Worm (Caenorhabditis elegans) whole organism, young adult: ENCODE data around the gene W01B6.6.

Experiments used
- B0035.1 ChIP-seq: sonication (generic microtip); optimal IDR thresholded peaks from 2 replicates; lab custom pipeline; 2016; ENCODE audit warnings: missing genetic modification characterization, mild to moderate bottlenecking, missing compliant biosample characterization, missing genotype, missing genetic modification reagents
- B0261.1 ChIP-seq: sonication (generic microtip); optimal IDR thresholded peaks from 2 replicates; lab custom pipeline; 2016; ENCODE audit warnings: mild to moderate bottlenecking, missing genetic modification characterization, moderate library complexity, missing compliant biosample characterization
- B0336.3 ChIP-seq: fragments of 200-800 bp; sonication (Bioruptor generic); IDR thresholded peaks from 2 replicates; pipeline ENCODE4 v1.3.6; 2022; ENCODE audit warnings: missing genetic modification characterization, missing compliant biosample characterization
- C17E4.6 ChIP-seq: fragments of 200-800 bp; sonication (Bioruptor generic); IDR thresholded peaks from 2 replicates; pipeline ENCODE4 v1.3.6; 2022; ENCODE audit warnings: missing genetic modification reagents, missing genetic modification characterization, missing compliant biosample characterization
- F10E7.11 ChIP-seq: sonication (generic microtip); optimal IDR thresholded peaks from 2 replicates; lab custom pipeline; 2017; ENCODE audit warnings: mild to moderate bottlenecking, missing genetic modification characterization, moderate library complexity, missing compliant biosample characterization
- F37B4.10 ChIP-seq: fragments of 200-800 bp; sonication (Bioruptor generic); IDR thresholded peaks from 2 replicates; pipeline ENCODE4 v1.3.6; 2022; ENCODE audit warnings: missing genetic modification characterization, missing compliant biosample characterization
- F39B2.1 ChIP-seq: fragments of 200-800 bp; sonication (Bioruptor generic); IDR thresholded peaks from 2 replicates; pipeline ENCODE4 v1.3.6; 2022; ENCODE audit warnings: missing genetic modification reagents, missing genetic modification characterization, missing compliant biosample characterization
- F49E8.2 ChIP-seq: sonication (generic microtip); optimal IDR thresholded peaks from 3 replicates; lab custom pipeline; 2017; ENCODE audit warnings: missing genetic modification characterization, mild to moderate bottlenecking, missing compliant biosample characterization, antibody characterized with exemption, moderate library complexity; ENCODE audit not compliant: insufficient read depth
- F57C9.4 ChIP-seq: sonication (generic microtip); optimal IDR thresholded peaks from 2 replicates; lab custom pipeline; 2017; ENCODE audit warnings: mild to moderate bottlenecking, missing genetic modification characterization, missing compliant biosample characterization
- K11D2.4 ChIP-seq: fragments of 200-800 bp; sonication (Bioruptor generic); IDR thresholded peaks from 2 replicates; pipeline ENCODE4 v1.3.6; 2022; ENCODE audit warnings: missing genetic modification reagents, missing genetic modification characterization, missing compliant biosample characterization
- attf-5 ChIP-seq: fragments of 200-800 bp; sonication (Bioruptor generic); optimal IDR thresholded peaks from 2 replicates; lab custom pipeline; 2018; ENCODE audit warnings: mild to moderate bottlenecking, missing genetic modification characterization, missing compliant biosample characterization
- ceh-100 ChIP-seq: fragments of 200-800 bp; sonication (Bioruptor generic); IDR thresholded peaks from 2 replicates; pipeline ENCODE4 v1.3.6; 2022; ENCODE audit warnings: missing genetic modification reagents, missing genetic modification characterization, missing compliant biosample characterization
- ceh-40 ChIP-seq: fragments of 200-800 bp; sonication (Bioruptor generic); IDR thresholded peaks from 2 replicates; pipeline ENCODE4 v1.3.6; 2022; ENCODE audit warnings: missing genetic modification characterization, missing compliant biosample characterization
- dox-1 ChIP-seq: fragments of 200-800 bp; sonication (Bioruptor generic); IDR thresholded peaks from 2 replicates; pipeline ENCODE4 v1.3.6; 2022; ENCODE audit warnings: missing genetic modification reagents, missing genetic modification characterization, missing compliant biosample characterization
- efl-1 ChIP-seq: fragments of 150-350 bp; optimal IDR thresholded peaks from 2 replicates; lab custom pipeline; 2014; ENCODE audit warnings: missing biosample characterization, missing genetic modification reagents, missing genetic modification characterization
- egrh-3 ChIP-seq: fragments of 200-800 bp; sonication (Bioruptor generic); IDR thresholded peaks from 2 replicates; pipeline ENCODE4 v1.3.6; 2022; ENCODE audit warnings: missing genetic modification reagents, missing genetic modification characterization, missing compliant biosample characterization
- him-1 ChIP-seq: sonication (generic microtip); optimal IDR thresholded peaks from 2 replicates; lab custom pipeline; 2016; ENCODE audit warnings: missing genotype, missing genetic modification reagents, missing genetic modification characterization, missing compliant biosample characterization
- hlh-12 ChIP-seq: sonication (generic microtip); optimal IDR thresholded peaks from 2 replicates; lab custom pipeline; 2016; ENCODE audit warnings: missing genetic modification characterization, missing compliant biosample characterization
- hmg-1.2 ChIP-seq: fragments of 200-800 bp; sonication (Bioruptor generic); IDR thresholded peaks from 2 replicates; pipeline ENCODE4 v1.3.6; 2022; ENCODE audit warnings: missing genetic modification reagents, missing genetic modification characterization, missing compliant biosample characterization
- lin-35 ChIP-seq, 3 experiments: fragments of 150-350 bp in 2 of 3; sonication (generic microtip) in 1 of 3; optimal IDR thresholded peaks; 2 replicates each; lab custom pipeline; 2014 to 2018; ENCODE audit warnings: missing biosample characterization in 3 of 3, missing genetic modification characterization in 3 of 3, missing genetic modification reagents in 3 of 3
- madf-3 ChIP-seq: fragments of 200-800 bp; sonication (Bioruptor generic); IDR thresholded peaks from 2 replicates; pipeline ENCODE4 v1.3.6; 2022; ENCODE audit warnings: missing genetic modification reagents, missing genetic modification characterization, missing compliant biosample characterization
- nfyb-1 ChIP-seq: fragments of 200-800 bp; sonication (Bioruptor generic); IDR thresholded peaks from 2 replicates; pipeline ENCODE4 v1.3.6; 2022; ENCODE audit warnings: missing genetic modification reagents, missing genetic modification characterization, missing compliant biosample characterization
- nhr-90 ChIP-seq: sonication (generic microtip); optimal IDR thresholded peaks from 2 replicates; lab custom pipeline; 2016; ENCODE audit warnings: missing genotype, mild to moderate bottlenecking, missing genetic modification characterization, missing compliant biosample characterization
- pha-4 ChIP-seq: fragments of 150-350 bp; sonication (generic microtip); optimal IDR thresholded peaks from 2 replicates; lab custom pipeline; 2014; ENCODE audit warnings: missing biosample characterization, missing genetic modification reagents, missing genetic modification characterization
- rec-8 ChIP-seq, 2 experiments: sonication (generic microtip); optimal IDR thresholded peaks; 2 replicates each; lab custom pipeline; 2016; ENCODE audit warnings: mild to moderate bottlenecking in 2 of 2, missing genetic modification characterization in 2 of 2, missing genetic modification reagents in 2 of 2, missing genotype in 2 of 2, missing biosample characterization in 1 of 2, missing compliant biosample characterization in 1 of 2, moderate library complexity in 1 of 2
- repo-1 ChIP-seq: sonication (generic microtip); optimal IDR thresholded peaks from 2 replicates; lab custom pipeline; 2017; ENCODE audit warnings: mild to moderate bottlenecking, missing genetic modification characterization, missing compliant biosample characterization
- sdz-38 ChIP-seq: sonication (generic microtip); optimal IDR thresholded peaks from 2 replicates; lab custom pipeline; 2016; ENCODE audit warnings: missing genotype, missing genetic modification characterization, missing compliant biosample characterization
- snpc-1.1 ChIP-seq: sonication (generic microtip); optimal IDR thresholded peaks from 2 replicates; lab custom pipeline; 2017; ENCODE audit warnings: missing genetic modification characterization, mild to moderate bottlenecking, missing compliant biosample characterization, antibody characterized with exemption, moderate library complexity, missing genotype, missing genetic modification reagents; ENCODE audit not compliant: insufficient read depth
- tlf-1 ChIP-seq: fragments of 200-800 bp; sonication (Bioruptor generic); optimal IDR thresholded peaks from 2 replicates; lab custom pipeline; 2018; ENCODE audit warnings: mild to moderate bottlenecking, missing genetic modification characterization, missing compliant biosample characterization
- unc-130 ChIP-seq: sonication (generic microtip); optimal IDR thresholded peaks from 2 replicates; lab custom pipeline; 2016; ENCODE audit warnings: missing genetic modification reagents, missing genetic modification characterization, missing compliant biosample characterization
- xnd-1 ChIP-seq: sonication (generic microtip); optimal IDR thresholded peaks from 2 replicates; lab custom pipeline; 2016; ENCODE audit warnings: missing genotype, missing genetic modification reagents, missing genetic modification characterization, missing compliant biosample characterization

The W01B6.6 gene

ce11 chrIV:10085401-10086187 is 4.7 kb downstream of the W01B6.6 start, which contains the start of the genes col-2 and ndc-80 (continued):
- TF ChIP-seq unc-130 (GFP tag; lab: Kevin White, UChicago) (peak; percentile 17), F39B2.1 (GFP tag; lab: Robert Waterston, UW) (no peak), nhr-90 (tag; lab: Kevin White, UChicago) (no peak), F49E8.2 (tag; lab: Kevin White, UChicago) (peak; percentile 37), him-1 (peak; percentile 4), dox-1 (GFP tag; lab: Robert Waterston, UW) (peak; percentile 56), hlh-12 (no peak), lin-35 (GFP tag; optimal IDR thresholded peaks at IDR 0.05; lab: Kevin White, UChicago) (peak in 1 of 3 experiments; percentile 7), hmg-1.2 (GFP tag; lab: Robert Waterston, UW) (peak; percentile 38; the same call in 1 of the 2 replicates), attf-5 (peak; percentile 74), pha-4 (peak; percentile 12), snpc-1.1 (no peak)

DNA sequence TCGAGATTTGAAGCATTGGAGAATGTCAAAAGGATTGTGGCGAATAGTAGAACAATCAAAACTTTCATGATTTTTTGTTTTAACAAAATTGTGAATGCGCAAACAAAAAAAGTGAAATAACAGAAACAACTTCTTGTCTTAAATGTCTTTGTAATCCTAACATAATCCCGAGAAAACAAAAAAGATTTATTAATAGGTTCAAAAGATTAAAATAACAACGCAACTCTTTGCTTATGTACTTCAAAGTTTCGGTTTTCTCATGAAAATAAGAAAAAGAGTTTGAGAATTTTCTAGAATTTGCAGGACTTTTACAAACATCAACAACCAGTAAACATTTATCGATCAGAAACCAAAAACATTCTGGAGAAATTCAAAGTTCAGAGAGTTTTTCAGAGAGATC is 8.9 kb downstream of the W01B6.6 start, which contains the start of gene ttr-39:
Gene ttr-39, minus strand, starts transcription at position 101 of the 400 bp plus-strand sequence.
- no peak for TF ChIP-seq B0261.1 (tag; lab: Kevin White, UChicago)
- TF ChIP-seq madf-3 (GFP tag; lab: Robert Waterston, UW): no peak
- TF ChIP-seq C17E4.6 (GFP tag; lab: Robert Waterston, UW): no peak
- no peak for TF ChIP-seq hmg-1.2 (GFP tag; lab: Robert Waterston, UW)
- no peak for TF ChIP-seq sdz-38 (tag; lab: Kevin White, UChicago)
- no peak for TF ChIP-seq nfyb-1 (GFP tag; lab: Robert Waterston, UW)
- TF ChIP-seq ceh-40 (GFP tag; lab: Robert Waterston, UW): no peak
- TF ChIP-seq repo-1 (tag; lab: Kevin White, UChicago): no peak
- TF ChIP-seq B0035.1 (tag; lab: Kevin White, UChicago): no peak
- no peak for TF ChIP-seq tlf-1 (GFP tag; lab: Kevin White, UChicago)
- TF ChIP-seq egrh-3 (GFP tag; lab: Robert Waterston, UW): no peak
- no peak for TF ChIP-seq F37B4.10 (GFP tag; lab: Robert Waterston, UW)
- TF ChIP-seq F57C9.4 (tag; lab: Kevin White, UChicago): no peak

- TF ChIP-seq xnd-1 (no peak), F10E7.11 (no peak), rec-8 (tag; optimal IDR thresholded peaks at IDR 0.05; lab: Kevin White, UChicago) (no peak), K11D2.4 (GFP tag; lab: Robert Waterston, UW) (no peak), efl-1 (no peak), ceh-100 (GFP tag; lab: Robert Waterston, UW) (no peak)
- TF ChIP-seq, all 124 proteins: peak for 0
Observed at ce11 chrIV:10090358-10090757, 9.4 kb downstream of the W01B6.6 start, which contains the start of gene ttbk-5. Gene ttbk-5 (plus strand): TSS chrIV:10090658.

- TF ChIP-seq B0336.3 (GFP tag; lab: Robert Waterston, UW) (no peak), attf-5 (no peak)
- TF ChIP-seq, all 124 proteins: peak for 0
Observed at ce11 chrIV:10095171-10095570, 14.3 kb downstream of the W01B6.6 start, which contains the start of the genes C04G2.5 and msp-36. Gene C04G2.5 (minus strand): TSS chrIV:10095271. Gene msp-36 (plus strand): TSS chrIV:10095433.
